Worm (Caenorhabditis elegans): ENCODE data around the gene sulp-2.
A peak's percentile ranks its signal among the peaks of the same experiment; 100 is the strongest.

Gene sulp-2

ce11 chrX:5603338-5603816 is 4.2 kb upstream of the sulp-2 start, which contains the start of gene F14D12.1:
TSS of gene F14D12.1 (plus strand) at chrX:5603766.
- TF ChIP-seq lin-54 (GFP tag; optimal IDR thresholded peaks at IDR 0.05) (no peak), let-526 (GFP tag; IDR thresholded peaks at IDR 0.05) (no peak), chd-7 (tag; optimal IDR thresholded peaks at IDR 0.05) (no peak), ztf-25 (GFP tag; IDR thresholded peaks at IDR 0.05) (no peak), F57C9.4 (tag; optimal IDR thresholded peaks at IDR 0.05) (no peak), F10E7.11 (tag; optimal IDR thresholded peaks at IDR 0.05) (no peak), sdz-38 (tag; optimal IDR thresholded peaks at IDR 0.05) (no peak), nfyb-1 (GFP tag; IDR thresholded peaks at IDR 0.05) (no peak), mxl-1 (tag; optimal IDR thresholded peaks at IDR 0.05) (no peak), rec-8 (tag; optimal IDR thresholded peaks at IDR 0.05) (no peak), snpc-1.1 (tag; optimal IDR thresholded peaks at IDR 0.05; ENCODE audit: insufficient read depth) (no peak), ekl-4 (GFP tag; IDR thresholded peaks at IDR 0.05) (no peak), lin-40 (tag; optimal IDR thresholded peaks at IDR 0.05) (no peak), lsy-27 (tag; optimal IDR thresholded peaks at IDR 0.05; ENCODE audit: borderline replicate concordance, insufficient read depth) (no peak)

ce11 chrX:5592517-5593183 is 6.5 kb downstream of the sulp-2 start, which contains the start of gene unc-97:
TSS of gene unc-97 (plus strand) at chrX:5593133.
- no peak for TF ChIP-seq Y56A3A.18 (GFP tag; IDR thresholded peaks at IDR 0.05)
- no peak for TF ChIP-seq sea-2 (GFP tag; IDR thresholded peaks at IDR 0.05)
- TF ChIP-seq let-607 (tag; optimal IDR thresholded peaks at IDR 0.05): no peak
- TF ChIP-seq nfyb-1 (GFP tag; IDR thresholded peaks at IDR 0.05): no peak
- TF ChIP-seq tbx-9 (tag; optimal IDR thresholded peaks at IDR 0.05; ENCODE audit: borderline replicate concordance): no peak
- no peak for TF ChIP-seq lsl-1 (GFP tag; optimal IDR thresholded peaks at IDR 0.05)
- no peak for TF ChIP-seq rcor-1 (GFP tag; IDR thresholded peaks at IDR 0.05)
- no peak for TF ChIP-seq ZK185.1 (tag; optimal IDR thresholded peaks at IDR 0.05; ENCODE audit: poor library complexity, severe bottlenecking)
- no peak for TF ChIP-seq nhr-80 (tag; optimal IDR thresholded peaks at IDR 0.05)
- TF ChIP-seq him-1 (tag; optimal IDR thresholded peaks at IDR 0.05): no peak

DNA sequence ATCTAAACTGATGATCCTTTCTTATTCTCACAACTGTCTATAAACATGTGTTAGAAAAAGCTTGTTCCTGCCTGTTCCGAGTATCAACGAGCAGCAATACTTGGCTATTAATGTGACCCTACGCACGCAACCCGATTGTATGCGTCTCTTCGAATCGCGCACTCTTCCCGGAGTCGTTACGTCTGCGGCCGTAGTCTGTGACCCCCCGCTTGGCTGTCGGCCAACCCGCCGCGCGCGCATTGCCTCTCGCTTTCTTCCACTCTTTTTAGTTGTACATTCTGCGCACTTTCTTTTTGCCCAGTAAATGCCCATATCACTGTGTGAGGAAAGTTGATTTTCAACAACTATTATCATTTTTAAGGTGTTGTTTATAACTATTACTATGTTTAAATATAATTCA is 7.3 kb downstream of the sulp-2 start:
- no peak for TF ChIP-seq let-607 (tag; optimal IDR thresholded peaks at IDR 0.05)
- no peak for TF ChIP-seq madf-8 (GFP tag; conservative IDR thresholded peaks at IDR 0.05)
- no peak for TF ChIP-seq hlh-26 (GFP tag; conservative IDR thresholded peaks at IDR 0.05)
- TF ChIP-seq dpff-1 (tag; optimal IDR thresholded peaks at IDR 0.05): no peak
- no peak for TF ChIP-seq mcd-1 (GFP tag; IDR thresholded peaks at IDR 0.05)
- no peak for TF ChIP-seq nhr-80 (tag; optimal IDR thresholded peaks at IDR 0.05)
- TF ChIP-seq aptf-3 (GFP tag; IDR thresholded peaks at IDR 0.05): no peak
- TF ChIP-seq attf-6 (GFP tag; IDR thresholded peaks at IDR 0.05): no peak
- TF ChIP-seq ceh-27 (GFP tag; optimal IDR thresholded peaks at IDR 0.05): peak; percentile 31
- TF ChIP-seq zfh-2 (GFP tag; conservative IDR thresholded peaks at IDR 0.05): peak; percentile 83
- TF ChIP-seq snpc-4 (GFP tag; optimal IDR thresholded peaks at IDR 0.05): no peak
- no peak for TF ChIP-seq snpc-4 (tag; optimal IDR thresholded peaks at IDR 0.05)
- TF ChIP-seq Y79H2A.3 (GFP tag; conservative IDR thresholded peaks at IDR 0.05): no peak
- TF ChIP-seq hmg-1.2 (GFP tag; IDR thresholded peaks at IDR 0.05): peak; percentile 59; the same call in 1 of the 2 replicates
- no peak for TF ChIP-seq ccch-3 (GFP tag; optimal IDR thresholded peaks at IDR 0.05)
- TF ChIP-seq akir-1 (GFP tag; optimal IDR thresholded peaks at IDR 0.05): no peak
- no peak for TF ChIP-seq atf-7 (tag; optimal IDR thresholded peaks at IDR 0.05)
- 0 out of 2 replicates have a peak, but pooled peaks have one; percentile 34 for TF ChIP-seq cebp-2 (GFP tag; IDR thresholded peaks at IDR 0.05)
